Fruit fly (Drosophila melanogaster) whole organism, embryonic: Measurements from ENCODE around the gene Unc-115a.

Experiments
- B-H1 ChIP-seq: fragments of 200-800 bp; sonication (Bioruptor generic); IDR thresholded peaks from 3 replicates; pipeline ENCODE4 v1.3.6; 2022; ENCODE audit warnings: missing biosample characterization, missing genetic modification characterization
- CG10147 ChIP-seq: fragments of 200-800 bp; sonication (Bioruptor generic); optimal IDR thresholded peaks from 2 replicates; lab custom pipeline; 2019; ENCODE audit warnings: missing biosample characterization, mild to moderate bottlenecking, missing genetic modification characterization, moderate library complexity
- CG10267 ChIP-seq: fragments of 200-800 bp; sonication (Bioruptor generic); optimal IDR thresholded peaks from 2 replicates; lab custom pipeline; 2018; ENCODE audit warnings: missing biosample characterization, mild to moderate bottlenecking, missing genetic modification characterization, moderate library complexity
- CG10654 ChIP-seq: fragments of 200-800 bp; sonication (Bioruptor generic); optimal IDR thresholded peaks from 2 replicates; lab custom pipeline; 2016; ENCODE audit warnings: missing biosample characterization, missing genetic modification characterization
- CG10979 ChIP-seq: fragments of 200-800 bp; sonication (Bioruptor generic); optimal IDR thresholded peaks from 2 replicates; lab custom pipeline; 2018; ENCODE audit warnings: missing biosample characterization, mild to moderate bottlenecking, missing genetic modification characterization, moderate library complexity
- CG13424 ChIP-seq: fragments of 200-800 bp; sonication (Bioruptor generic); optimal IDR thresholded peaks from 2 replicates; lab custom pipeline; 2019; ENCODE audit warnings: missing biosample characterization, mild to moderate bottlenecking, missing genetic modification characterization, moderate library complexity
- CG14710 ChIP-seq: fragments of 200-800 bp; sonication (Bioruptor generic); optimal IDR thresholded peaks from 3 replicates; lab custom pipeline; 2019; ENCODE audit warnings: missing biosample characterization, mild to moderate bottlenecking, missing genetic modification characterization, moderate library complexity
- CG15479 ChIP-seq: fragments of 200-800 bp; sonication (Bioruptor generic); optimal IDR thresholded peaks from 3 replicates; lab custom pipeline; 2019; ENCODE audit warnings: missing biosample characterization, mild to moderate bottlenecking, missing genetic modification characterization, moderate library complexity
- CG18764 ChIP-seq: fragments of 200-800 bp; sonication (Bioruptor generic); optimal IDR thresholded peaks from 3 replicates; lab custom pipeline; 2016; ENCODE audit warnings: missing biosample characterization, missing genetic modification characterization
- CG2199 ChIP-seq: fragments of 200-800 bp; sonication (Bioruptor generic); IDR thresholded peaks from 3 replicates; pipeline ENCODE4 v1.3.6; 2022; ENCODE audit warnings: missing biosample characterization, missing genetic modification characterization
- CG30020 ChIP-seq: fragments of 200-800 bp; optimal IDR thresholded peaks from 2 replicates; lab custom pipeline; 2019; ENCODE audit warnings: missing biosample characterization, mild to moderate bottlenecking, missing genetic modification characterization, moderate library complexity
- CG30431 ChIP-seq: fragments of 200-800 bp; sonication (Bioruptor generic); optimal IDR thresholded peaks from 2 replicates; lab custom pipeline; 2017; ENCODE audit warnings: missing biosample characterization, missing genetic modification characterization
- CG4730 ChIP-seq: fragments of 200-800 bp; sonication (Bioruptor generic); IDR thresholded peaks from 2 replicates; pipeline ENCODE4 v1.3.6; 2022; ENCODE audit warnings: missing biosample characterization, missing genetic modification characterization
- CG5245 ChIP-seq: fragments of 200-800 bp; sonication (Bioruptor generic); optimal IDR thresholded peaks from 3 replicates; lab custom pipeline; 2016; ENCODE audit warnings: missing biosample characterization, missing genetic modification characterization
- CG6254 ChIP-seq: fragments of 200-800 bp; sonication (Bioruptor generic); optimal IDR thresholded peaks from 3 replicates; lab custom pipeline; 2017; ENCODE audit warnings: mild to moderate bottlenecking, missing biosample characterization, missing genetic modification reagents, missing genetic modification characterization
- CG6654 ChIP-seq: fragments of 200-800 bp; sonication (Bioruptor generic); optimal IDR thresholded peaks from 2 replicates; lab custom pipeline; 2017; ENCODE audit warnings: missing biosample characterization, mild to moderate bottlenecking, missing genetic modification characterization
- CHES-1-like ChIP-seq: fragments of 200-800 bp; sonication (Bioruptor generic); optimal IDR thresholded peaks from 2 replicates; lab custom pipeline; 2016; ENCODE audit warnings: missing biosample characterization, missing genetic modification characterization
- H2.0 ChIP-seq: fragments of 200-800 bp; sonication (Bioruptor generic); IDR thresholded peaks from 2 replicates; pipeline ENCODE4 v1.3.6; 2022; ENCODE audit warnings: missing biosample characterization, missing genetic modification characterization
- Med ChIP-seq: fragments of 200-800 bp; sonication (Bioruptor generic); peaks from one replicate; lab custom pipeline; 2016; ENCODE audit warnings: missing biosample characterization, missing genetic modification characterization, mild to moderate bottlenecking, inconsistent platforms, moderate library complexity
- NK7.1 ChIP-seq: fragments of 200-800 bp; sonication (Bioruptor generic); optimal IDR thresholded peaks from 3 replicates; lab custom pipeline; 2016; ENCODE audit warnings: missing biosample characterization, missing genetic modification characterization
- PHDP ChIP-seq: fragments of 200-800 bp; sonication (Bioruptor generic); optimal IDR thresholded peaks from 3 replicates; lab custom pipeline; 2018; ENCODE audit warnings: missing biosample characterization, mild to moderate bottlenecking, missing genetic modification characterization, moderate library complexity
- Six4 ChIP-seq: fragments of 200-800 bp; sonication (Bioruptor generic); optimal IDR thresholded peaks from 2 replicates; lab custom pipeline; 2016; ENCODE audit warnings: missing biosample characterization, missing genetic modification characterization
- al ChIP-seq: fragments of 200-800 bp; sonication (Bioruptor generic); IDR thresholded peaks from 2 replicates; pipeline ENCODE4 v1.3.6; 2022; ENCODE audit warnings: missing biosample characterization, missing genetic modification characterization
- ewg ChIP-seq: fragments of 200-800 bp; sonication (Bioruptor generic); optimal IDR thresholded peaks from 3 replicates; lab custom pipeline; 2017; ENCODE audit warnings: mild to moderate bottlenecking, missing biosample characterization, missing genetic modification reagents, missing genetic modification characterization
- gem ChIP-seq: fragments of 200-800 bp; sonication (Bioruptor generic); optimal IDR thresholded peaks from 2 replicates; lab custom pipeline; 2019; ENCODE audit warnings: missing biosample characterization, mild to moderate bottlenecking, missing genetic modification characterization, moderate library complexity
- h ChIP-seq: fragments of >200 bp; optimal IDR thresholded peaks from 2 replicates; lab custom pipeline; 2017
- ind ChIP-seq: fragments of 200-800 bp; sonication (Bioruptor generic); optimal IDR thresholded peaks from 3 replicates; lab custom pipeline; 2016; ENCODE audit warnings: missing biosample characterization, missing genetic modification characterization
- jing ChIP-seq: fragments of 200-800 bp; sonication (Bioruptor generic); optimal IDR thresholded peaks from 2 replicates; lab custom pipeline; 2018; ENCODE audit warnings: missing biosample characterization, mild to moderate bottlenecking, missing genetic modification characterization
- oc ChIP-seq: fragments of 200-800 bp; sonication (Bioruptor generic); optimal IDR thresholded peaks from 2 replicates; lab custom pipeline; 2018; ENCODE audit warnings: missing biosample characterization, mild to moderate bottlenecking, missing genetic modification characterization, moderate library complexity
- otp ChIP-seq: fragments of 200-800 bp; sonication (Bioruptor generic); IDR thresholded peaks from 3 replicates; pipeline ENCODE4, ENCODE4 v1.3.6; 2022; ENCODE audit warnings: missing biosample characterization, missing genetic modification characterization
- phol ChIP-seq: fragments of 200-800 bp; sonication (Bioruptor generic); optimal IDR thresholded peaks from 3 replicates; lab custom pipeline; 2018; ENCODE audit warnings: missing biosample characterization, mild to moderate bottlenecking, missing genetic modification characterization, moderate library complexity
- sens ChIP-seq: fragments of 200-800 bp; sonication (Bioruptor generic); peaks from one replicate; lab custom pipeline; 2016; ENCODE audit warnings: missing biosample characterization, missing genetic modification characterization
- twi ChIP-seq: fragments of 200-800 bp; optimal IDR thresholded peaks from 2 replicates; lab custom pipeline; 2019; ENCODE audit warnings: missing biosample characterization, mild to moderate bottlenecking, missing genetic modification characterization, moderate library complexity
- vvl ChIP-seq: fragments of 200-800 bp; sonication (Bioruptor generic); IDR thresholded peaks from 2 replicates; pipeline ENCODE4 v1.3.6; 2022; ENCODE audit warnings: missing biosample characterization, missing genetic modification characterization
- zfh1 ChIP-seq: fragments of 200-800 bp; sonication (Bioruptor generic); IDR thresholded peaks from 3 replicates; pipeline ENCODE4 v1.3.6; 2022; ENCODE audit warnings: missing biosample characterization, missing genetic modification characterization

The Unc-115a gene

DNA sequence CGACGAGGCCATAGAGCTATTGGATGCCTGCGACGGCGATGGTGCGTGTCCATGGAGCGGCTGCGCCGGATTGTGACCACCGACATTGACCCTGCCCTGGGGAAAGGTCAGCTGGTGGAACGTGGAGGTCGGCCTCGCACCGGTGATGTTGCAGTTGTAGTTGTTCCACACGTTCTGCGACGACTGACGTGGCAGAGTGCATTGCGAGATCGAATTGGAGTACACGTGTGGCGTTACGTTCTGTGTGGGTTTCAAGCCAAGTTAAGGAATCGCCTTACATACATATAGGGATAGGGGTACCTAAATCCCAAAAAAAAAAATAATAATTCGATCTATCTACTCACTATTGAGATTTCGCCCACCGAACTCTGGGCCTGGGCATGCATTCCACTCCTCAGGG lies 29.9 kb upstream of the Unc-115a start:
- TF ChIP-seq al (GFP tag; lab: Robert Waterston, UW) (no peak), sens (GFP tag; lab: Kevin White, UChicago) (peak; percentile 26), otp (GFP tag; lab: Robert Waterston, UW) (no peak), Med (GFP tag; lab: Kevin White, UChicago) (peak; percentile 58), ind (GFP tag; lab: Kevin White, UChicago) (no peak)

DNA sequence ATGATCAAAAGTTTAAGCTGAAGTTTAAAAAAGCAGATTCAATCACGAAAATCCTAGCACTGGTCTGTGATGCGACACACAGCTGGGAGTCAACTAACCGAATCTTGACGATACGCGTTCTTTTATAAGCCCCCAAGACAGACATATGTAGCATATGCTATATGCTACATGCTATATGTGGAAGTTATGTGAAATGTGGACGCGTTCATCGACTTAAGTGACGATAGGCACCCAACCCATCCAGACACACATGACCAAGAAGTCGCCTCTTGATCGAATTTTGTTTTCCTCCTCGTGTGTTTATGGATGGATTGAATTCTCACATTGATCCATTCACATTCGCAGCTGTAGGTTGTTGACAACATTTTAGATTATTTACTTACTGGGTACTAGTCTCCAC lies 27.9 kb upstream of the Unc-115a start, which contains the start of gene alphaTub85E:
TSS of gene alphaTub85E (minus strand) at position 101 of the 400 bp plus-strand sequence.
- TF ChIP-seq twi (tag; lab: Kevin White, UChicago), result peak; percentile 20
- TF ChIP-seq jing (GFP tag; lab: Kevin White, UChicago), result no peak
- TF ChIP-seq h (lab: Kevin White, UChicago), result no peak
- TF ChIP-seq CHES-1-like (GFP tag; lab: Kevin White, UChicago), result no peak
- no peak for TF ChIP-seq CG15479 (GFP tag; lab: Kevin White, UChicago)
- no peak for TF ChIP-seq oc (tag; lab: Kevin White, UChicago)
- TF ChIP-seq CG10654 (GFP tag; lab: Kevin White, UChicago), result no peak
- TF ChIP-seq Med (GFP tag; lab: Kevin White, UChicago), result peak; percentile 50
- TF ChIP-seq CG4730 (GFP tag; lab: Robert Waterston, UW), result no peak
- no peak for TF ChIP-seq CG10267 (tag; lab: Kevin White, UChicago)
- no peak for TF ChIP-seq vvl (GFP tag; lab: Robert Waterston, UW)
- TF ChIP-seq CG2199 (GFP tag; lab: Robert Waterston, UW), result 0 out of 3 replicates have a peak, but pooled peaks have one; percentile 45
- TF ChIP-seq CG10147 (GFP tag; lab: Kevin White, UChicago), result no peak
- TF ChIP-seq H2.0 (GFP tag; lab: Robert Waterston, UW), result no peak
- TF ChIP-seq CG5245 (GFP tag; lab: Kevin White, UChicago), result no peak
- no peak for TF ChIP-seq CG6654 (GFP tag; lab: Kevin White, UChicago)
- TF ChIP-seq Six4, result no peak

DNA sequence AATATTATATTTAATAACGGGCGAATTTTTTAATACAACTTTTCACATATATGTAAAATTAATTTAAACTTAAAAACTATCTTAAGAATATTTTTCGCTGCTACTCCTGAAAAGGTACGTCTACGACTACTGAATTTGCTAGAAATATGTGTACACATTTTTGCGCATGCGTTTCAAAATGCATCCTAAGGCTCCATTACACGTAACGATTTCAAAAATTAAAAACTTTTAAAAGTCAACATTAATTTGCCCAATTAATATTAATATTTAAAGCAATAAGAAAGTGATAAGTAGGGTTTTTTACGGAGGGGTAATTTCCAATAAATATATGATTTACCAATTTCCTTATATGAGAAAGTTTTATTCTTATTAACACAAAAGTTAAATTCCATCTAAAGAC lies 25.6 kb upstream of the Unc-115a start, which contains the start of gene FoxP:
TSS of gene FoxP (minus strand) at position 89 of the 400 bp plus-strand sequence.
- peak; percentile 24 for TF ChIP-seq CG10979 (tag; lab: Kevin White, UChicago)
- no peak for TF ChIP-seq zfh1 (GFP tag; lab: Robert Waterston, UW)
- peak; percentile 88 for TF ChIP-seq ewg (GFP tag; lab: Kevin White, UChicago)
- TF ChIP-seq PHDP (tag; lab: Kevin White, UChicago), result peak; percentile 19
- TF ChIP-seq CG30431 (GFP tag; lab: Kevin White, UChicago), result no peak
- TF ChIP-seq gem (tag; lab: Kevin White, UChicago), result peak; percentile 46
- TF ChIP-seq CG18764, result peak; percentile 61
- peak; percentile 24 for TF ChIP-seq phol
- TF ChIP-seq B-H1, result no peak
- no peak for TF ChIP-seq NK7.1
- TF ChIP-seq CG30020 (tag; lab: Kevin White, UChicago), result peak; percentile 62
- peak; percentile 25 for TF ChIP-seq CG14710 (tag; lab: Kevin White, UChicago)
- TF ChIP-seq CG13424 (tag; lab: Kevin White, UChicago), result peak; percentile 47
- TF ChIP-seq CG6254 (GFP tag; lab: Kevin White, UChicago), result no peak
